Fruit fly (Drosophila melanogaster) whole organism, pupa: ENCODE data around the gene Cap-H2.

Experiments used
- CG17806 ChIP-seq: fragments of 200-800 bp; sonication (Bioruptor generic); optimal IDR thresholded peaks from 2 replicates; lab custom pipeline; 2018; ENCODE audit warnings: missing biosample characterization, mild to moderate bottlenecking, missing genetic modification characterization, moderate library complexity
- CG32121 ChIP-seq: fragments of 200-800 bp; sonication (Bioruptor generic); IDR thresholded peaks from 2 replicates; pipeline ENCODE4 v1.3.6; 2022; ENCODE audit warnings: missing biosample characterization, missing genetic modification characterization
- CG34367 ChIP-seq: fragments of 200-800 bp; sonication (Bioruptor generic); optimal IDR thresholded peaks from 2 replicates; lab custom pipeline; 2018; ENCODE audit warnings: missing biosample characterization, mild to moderate bottlenecking, missing genetic modification characterization
- CG4496 ChIP-seq: fragments of 200-800 bp; sonication (Bioruptor generic); IDR thresholded peaks from 3 replicates; pipeline ENCODE4 v1.3.6; 2022; ENCODE audit warnings: missing biosample characterization, missing genetic modification characterization
- CG8301 ChIP-seq: fragments of 200-800 bp; sonication (Bioruptor generic); optimal IDR thresholded peaks from 2 replicates; lab custom pipeline; 2018; ENCODE audit warnings: missing biosample characterization, mild to moderate bottlenecking, missing genetic modification characterization
- Snoo ChIP-seq: fragments of 200-800 bp; sonication (Bioruptor generic); optimal IDR thresholded peaks from 3 replicates; lab custom pipeline; 2017; ENCODE audit warnings: missing biosample characterization, mild to moderate bottlenecking, missing genetic modification characterization, inconsistent platforms

DNA sequence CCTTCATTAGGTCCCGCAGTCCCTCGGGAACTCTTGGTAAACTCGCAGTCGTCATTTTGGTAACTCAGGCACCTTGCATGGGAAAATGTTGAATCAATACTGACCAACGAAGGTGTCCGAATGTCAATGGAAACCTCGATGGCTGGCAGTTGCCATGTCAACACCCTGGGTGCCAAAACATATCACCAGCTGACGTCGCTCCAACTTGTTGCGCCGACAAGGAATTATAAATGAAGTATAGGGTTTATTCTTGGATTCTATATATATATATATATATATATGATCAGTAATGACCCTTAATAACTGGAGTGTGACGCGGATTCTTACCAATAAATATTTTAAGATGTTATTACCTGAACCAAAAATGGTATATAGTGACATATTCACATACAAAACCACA lies 42.7 kb downstream of the Cap-H2 start, which contains the start of gene CG14692:
- TF ChIP-seq CG32121 (GFP tag; lab: Robert Waterston, UW) (no peak), CG8301 (tag; lab: Kevin White, UChicago) (no peak), CG34367 (tag; lab: Kevin White, UChicago) (no peak), Snoo (tag; lab: Kevin White, UChicago) (no peak), CG4496 (GFP tag; lab: Robert Waterston, UW) (no peak), CG17806 (tag; lab: Kevin White, UChicago) (no peak)
